Fruit fly (Drosophila melanogaster): ENCODE results near the gene CG42369.

DNA sequence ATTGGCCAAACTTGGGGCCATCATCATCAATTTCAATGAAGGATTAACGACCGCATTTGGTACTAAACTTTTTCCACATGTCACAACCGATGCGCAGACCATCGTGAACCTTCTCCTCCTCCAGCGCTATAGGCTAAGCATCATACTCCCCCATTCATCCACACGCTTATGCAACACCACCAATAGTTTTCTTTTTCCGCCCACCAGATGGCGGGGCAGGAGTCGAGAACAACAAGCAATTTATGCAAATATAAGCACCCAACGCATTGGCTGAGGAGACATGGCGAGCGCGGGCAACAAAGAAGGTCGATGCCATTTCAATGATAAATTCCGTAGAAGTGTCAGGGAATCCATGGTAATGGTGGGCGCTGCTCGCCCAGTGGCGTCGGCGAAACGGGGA lies 5.6 kb downstream of the CG42369 start:
- TF ChIP-seq psq (optimal IDR thresholded peaks at IDR 0.05) (no peak), pan (optimal IDR thresholded peaks at IDR 0.05) (no peak), usp (GFP tag; optimal IDR thresholded peaks at IDR 0.05) (no peak)

Data from whole organism.